Fruit fly (Drosophila melanogaster) whole organism, embryonic: Measurements from ENCODE around the gene CG9662.

Experiments
- ATbp ChIP-seq: fragments of 200-800 bp; sonication (Bioruptor generic); optimal IDR thresholded peaks from 2 replicates; lab custom pipeline; 2017; ENCODE audit warnings: missing biosample characterization, mild to moderate bottlenecking, missing genetic modification characterization, missing genetic modification reagents
- Atf3 ChIP-seq: fragments of 200-800 bp; sonication (Bioruptor generic); optimal IDR thresholded peaks from 3 replicates; lab custom pipeline; 2016; ENCODE audit warnings: missing biosample characterization, missing genetic modification characterization
- CG10267 ChIP-seq: fragments of 200-800 bp; sonication (Bioruptor generic); optimal IDR thresholded peaks from 2 replicates; lab custom pipeline; 2018; ENCODE audit warnings: missing biosample characterization, mild to moderate bottlenecking, missing genetic modification characterization, moderate library complexity
- CG10321 ChIP-seq: fragments of 200-800 bp; sonication (Bioruptor generic); IDR thresholded peaks from 2 replicates; pipeline ENCODE4 v1.3.6; 2022; ENCODE audit warnings: missing biosample characterization, missing genetic modification characterization
- CG12769 ChIP-seq: fragments of 200-800 bp; sonication (Bioruptor generic); optimal IDR thresholded peaks from 2 replicates; lab custom pipeline; 2019; ENCODE audit warnings: missing biosample characterization, mild to moderate bottlenecking, missing genetic modification characterization, moderate library complexity
- CG12942 ChIP-seq: fragments of 200-800 bp; sonication (Bioruptor generic); optimal IDR thresholded peaks from 3 replicates; lab custom pipeline; 2016; ENCODE audit warnings: missing biosample characterization, missing genetic modification characterization
- CG14441 ChIP-seq: fragments of 200-800 bp; sonication (Bioruptor generic); IDR thresholded peaks from 2 replicates; pipeline ENCODE4 v1.3.6; 2022; ENCODE audit warnings: missing biosample characterization, missing genetic modification characterization
- CG14965 ChIP-seq: fragments of 200-800 bp; sonication (Bioruptor generic); optimal IDR thresholded peaks from 2 replicates; lab custom pipeline; 2016; ENCODE audit warnings: missing biosample characterization, missing genetic modification characterization, borderline replicate concordance
- CG15269 ChIP-seq: fragments of 200-800 bp; sonication (Bioruptor generic); optimal IDR thresholded peaks from 2 replicates; lab custom pipeline; 2018; ENCODE audit warnings: missing biosample characterization, mild to moderate bottlenecking, missing genetic modification characterization, moderate library complexity
- CG17359 ChIP-seq: fragments of 200-800 bp; sonication (Bioruptor generic); optimal IDR thresholded peaks from 3 replicates; lab custom pipeline; 2018; ENCODE audit warnings: missing biosample characterization, mild to moderate bottlenecking, missing genetic modification characterization, moderate library complexity
- CG17361 ChIP-seq: fragments of 200-800 bp; sonication (Bioruptor generic); IDR thresholded peaks from 3 replicates; pipeline ENCODE4 v1.3.6; 2022; ENCODE audit warnings: missing biosample characterization, missing genetic modification characterization
- CG4360 ChIP-seq: fragments of 200-800 bp; sonication (Bioruptor generic); IDR thresholded peaks from 2 replicates; pipeline ENCODE4 v1.3.6; 2022; ENCODE audit warnings: missing biosample characterization, missing genetic modification characterization
- CG6272 ChIP-seq: fragments of 200-800 bp; sonication (Bioruptor generic); IDR thresholded peaks from 2 replicates; pipeline ENCODE4 v1.3.6; 2022; ENCODE audit warnings: missing biosample characterization, missing genetic modification characterization
- CG7963 ChIP-seq: fragments of 200-800 bp; sonication (Bioruptor generic); IDR thresholded peaks from 3 replicates; pipeline ENCODE4 v1.3.6; 2022; ENCODE audit warnings: missing biosample characterization, missing genetic modification characterization; ENCODE audit not compliant: partially characterized antibody
- CG8089 ChIP-seq: fragments of 200-800 bp; sonication (Bioruptor generic); optimal IDR thresholded peaks from 3 replicates; lab custom pipeline; 2016; ENCODE audit warnings: missing biosample characterization, missing genetic modification characterization
- CG9215 ChIP-seq: fragments of 200-800 bp; sonication (Bioruptor generic); IDR thresholded peaks from 2 replicates; pipeline ENCODE4 v1.3.6; 2022; ENCODE audit warnings: missing biosample characterization, missing genetic modification characterization
- CkIIα-i1 ChIP-seq: fragments of 200-800 bp; sonication (Bioruptor generic); IDR thresholded peaks from 2 replicates; pipeline ENCODE4 v1.3.6; 2022; ENCODE audit warnings: missing biosample characterization, missing genetic modification characterization
- D19A ChIP-seq: fragments of 200-800 bp; optimal IDR thresholded peaks from 3 replicates; lab custom pipeline; 2019; ENCODE audit warnings: missing biosample characterization, mild to moderate bottlenecking, missing genetic modification characterization, moderate library complexity
- Drgx ChIP-seq: fragments of 200-800 bp; sonication (Bioruptor generic); IDR thresholded peaks from 2 replicates; pipeline ENCODE4 v1.3.6; 2022; ENCODE audit warnings: missing biosample characterization, missing genetic modification characterization
- E2f2 ChIP-seq: fragments of 200-800 bp; sonication (Bioruptor generic); IDR thresholded peaks from 2 replicates; pipeline ENCODE4 v1.3.6; 2022; ENCODE audit warnings: missing biosample characterization, missing genetic modification characterization
- Eip74EF ChIP-seq, 2 experiments: fragments of 200-800 bp in 1 of 2; fragments of >200 bp in 1 of 2; sonication (Bioruptor generic) in 1 of 2; optimal IDR thresholded peaks; 2 replicates each; lab custom pipeline; 2017 to 2019; ENCODE audit warnings: missing biosample characterization in 2 of 2, missing genetic modification characterization in 2 of 2, mild to moderate bottlenecking in 1 of 2, moderate library complexity in 1 of 2
- Fer2 ChIP-seq: fragments of 200-800 bp; sonication (Bioruptor generic); optimal IDR thresholded peaks from 2 replicates; lab custom pipeline; 2018; ENCODE audit warnings: missing biosample characterization, mild to moderate bottlenecking, missing genetic modification characterization, moderate library complexity
- H15 ChIP-seq: fragments of 200-800 bp; sonication (Bioruptor generic); IDR thresholded peaks from 3 replicates; pipeline ENCODE4 v1.3.6; 2022; ENCODE audit warnings: missing biosample characterization, missing genetic modification characterization
- HLH54F ChIP-seq: fragments of 200-800 bp; sonication (Bioruptor generic); optimal IDR thresholded peaks from 3 replicates; lab custom pipeline; 2016; ENCODE audit warnings: missing biosample characterization, missing genetic modification characterization
- HmgZ ChIP-seq: fragments of 200-800 bp; sonication (Bioruptor generic); optimal IDR thresholded peaks from 2 replicates; lab custom pipeline; 2018; ENCODE audit warnings: missing biosample characterization, mild to moderate bottlenecking, missing genetic modification characterization
- Med ChIP-seq: fragments of 200-800 bp; sonication (Bioruptor generic); peaks from one replicate; lab custom pipeline; 2016; ENCODE audit warnings: missing biosample characterization, missing genetic modification characterization, mild to moderate bottlenecking, inconsistent platforms, moderate library complexity
- NFAT ChIP-seq: fragments of 200-800 bp; sonication (Bioruptor generic); IDR thresholded peaks from 2 replicates; pipeline ENCODE4 v1.3.6; 2022; ENCODE audit warnings: missing biosample characterization, missing genetic modification characterization
- Ravus ChIP-seq: fragments of 200-800 bp; sonication (Bioruptor generic); IDR thresholded peaks from 2 replicates; pipeline ENCODE4 v1.3.6; 2022; ENCODE audit warnings: missing biosample characterization, missing genetic modification characterization
- Six4 ChIP-seq: fragments of 200-800 bp; sonication (Bioruptor generic); optimal IDR thresholded peaks from 2 replicates; lab custom pipeline; 2016; ENCODE audit warnings: missing biosample characterization, missing genetic modification characterization
- Sox102F ChIP-seq: fragments of 200-800 bp; sonication (Bioruptor generic); optimal IDR thresholded peaks from 2 replicates; lab custom pipeline; 2018; ENCODE audit warnings: missing biosample characterization, mild to moderate bottlenecking, missing genetic modification characterization, moderate library complexity
- amos ChIP-seq: fragments of 200-800 bp; sonication (Bioruptor generic); IDR thresholded peaks from 2 replicates; pipeline ENCODE4 v1.3.6; 2022; ENCODE audit warnings: missing biosample characterization, missing genetic modification characterization; ENCODE audit not compliant: partially characterized antibody
- caup ChIP-seq: fragments of 200-800 bp; sonication (Bioruptor generic); optimal IDR thresholded peaks from 3 replicates; lab custom pipeline; 2017; ENCODE audit warnings: missing biosample characterization, mild to moderate bottlenecking, missing genetic modification characterization, moderate library complexity; ENCODE audit not compliant: severe bottlenecking
- crp ChIP-seq, 2 experiments: fragments of 200-800 bp; sonication (Bioruptor generic); optimal IDR thresholded peaks; 2 replicates in 1 of 2; 3 replicates in 1 of 2; lab custom pipeline; 2017; ENCODE audit warnings: missing biosample characterization in 2 of 2, missing genetic modification characterization in 2 of 2, mild to moderate bottlenecking in 1 of 2, moderate library complexity in 1 of 2
- danr ChIP-seq: fragments of 200-800 bp; sonication (Bioruptor generic); IDR thresholded peaks from 2 replicates; pipeline ENCODE4 v1.3.6; 2022; ENCODE audit warnings: missing biosample characterization, missing genetic modification characterization
- ftz-f1 ChIP-seq: fragments of 200-800 bp; sonication (Bioruptor generic); optimal IDR thresholded peaks from 2 replicates; lab custom pipeline; 2016; ENCODE audit warnings: missing biosample characterization, missing genetic modification characterization
- gro ChIP-seq: fragments of 200-800 bp; sonication (Bioruptor generic); optimal IDR thresholded peaks from 2 replicates; lab custom pipeline; 2016; ENCODE audit warnings: missing biosample characterization, missing genetic modification characterization
- ind ChIP-seq: fragments of 200-800 bp; sonication (Bioruptor generic); optimal IDR thresholded peaks from 3 replicates; lab custom pipeline; 2016; ENCODE audit warnings: missing biosample characterization, missing genetic modification characterization
- mam ChIP-seq: fragments of 200-800 bp; sonication (Bioruptor generic); optimal IDR thresholded peaks from 3 replicates; lab custom pipeline; 2016; ENCODE audit warnings: missing biosample characterization, missing genetic modification characterization
- nerfin-1 ChIP-seq: fragments of 200-800 bp; sonication (Bioruptor generic); optimal IDR thresholded peaks from 3 replicates; lab custom pipeline; 2019; ENCODE audit warnings: missing biosample characterization, mild to moderate bottlenecking, missing genetic modification characterization, moderate library complexity
- nmo ChIP-seq: fragments of 200-800 bp; sonication (Bioruptor generic); optimal IDR thresholded peaks from 2 replicates; lab custom pipeline; 2018; ENCODE audit warnings: missing biosample characterization, mild to moderate bottlenecking, missing genetic modification characterization, moderate library complexity
- nom ChIP-seq: fragments of 200-800 bp; sonication (Bioruptor generic); optimal IDR thresholded peaks from 2 replicates; lab custom pipeline; 2017; ENCODE audit warnings: missing biosample characterization, missing genetic modification characterization, mild to moderate bottlenecking, moderate library complexity, missing genetic modification reagents
- onecut ChIP-seq: fragments of 200-800 bp; sonication (Bioruptor generic); IDR thresholded peaks from 2 replicates; pipeline ENCODE4 v1.3.6; 2022; ENCODE audit warnings: missing biosample characterization, missing genetic modification characterization
- otp ChIP-seq: fragments of 200-800 bp; sonication (Bioruptor generic); IDR thresholded peaks from 3 replicates; pipeline ENCODE4, ENCODE4 v1.3.6; 2022; ENCODE audit warnings: missing biosample characterization, missing genetic modification characterization
- peb ChIP-seq: fragments of 200-800 bp; sonication (Bioruptor generic); IDR thresholded peaks from 2 replicates; pipeline ENCODE4 v1.3.6; 2022; ENCODE audit warnings: missing biosample characterization, missing genetic modification characterization
- pnt ChIP-seq: fragments of 200-800 bp; sonication (Bioruptor generic); optimal IDR thresholded peaks from 3 replicates; lab custom pipeline; 2016; ENCODE audit warnings: missing biosample characterization, missing genetic modification characterization
- rib ChIP-seq: fragments of 200-800 bp; sonication (Bioruptor generic); IDR thresholded peaks from 2 replicates; pipeline ENCODE4 v1.3.6; 2022; ENCODE audit warnings: missing biosample characterization, missing genetic modification characterization
- tin ChIP-seq: fragments of 200-800 bp; sonication (Bioruptor generic); optimal IDR thresholded peaks from 3 replicates; lab custom pipeline; 2016; ENCODE audit warnings: missing biosample characterization, missing genetic modification characterization
- twi ChIP-seq: fragments of 200-800 bp; optimal IDR thresholded peaks from 2 replicates; lab custom pipeline; 2019; ENCODE audit warnings: missing biosample characterization, mild to moderate bottlenecking, missing genetic modification characterization, moderate library complexity
- vfl ChIP-seq: fragments of 200-800 bp; sonication (Bioruptor generic); optimal IDR thresholded peaks from 2 replicates; lab custom pipeline; 2016; ENCODE audit warnings: missing biosample characterization, missing genetic modification characterization

The CG9662 gene

dm6 chr2L:3338566-3339215 is 37.8 kb downstream of the CG9662 start (continued):
- TF ChIP-seq ATbp (GFP tag; lab: Kevin White, UChicago) (peak; percentile 91), CG6272 (peak; percentile 78), gro (GFP tag; lab: Kevin White, UChicago) (no peak), CG7963 (no peak), CG10267 (tag; lab: Kevin White, UChicago) (peak; percentile 81), Drgx (GFP tag; lab: Robert Waterston, UW) (peak; percentile 87), CG4360 (GFP tag; lab: Robert Waterston, UW) (peak; percentile 54; the same call in 1 of the 2 replicates), danr (GFP tag; lab: Robert Waterston, UW) (peak; percentile 65), Atf3 (peak; percentile 91), CG12942 (GFP tag; lab: Kevin White, UChicago) (peak; percentile 74), CG9215 (0 out of 2 replicates have a peak, but pooled peaks have one; percentile 18), ind (GFP tag; lab: Kevin White, UChicago) (peak; percentile 78), Sox102F (GFP tag; lab: Kevin White, UChicago) (peak; percentile 93), Six4 (GFP tag; lab: Kevin White, UChicago) (peak; percentile 89), onecut (GFP tag; lab: Robert Waterston, UW) (peak; percentile 71), amos (GFP tag; lab: Robert Waterston, UW) (no peak), vfl (GFP tag; lab: Kevin White, UChicago) (no peak), CkIIα-i1 (GFP tag; lab: Robert Waterston, UW) (no peak), CG14965 (GFP tag; lab: Kevin White, UChicago) (peak; percentile 7), HmgZ (tag; lab: Kevin White, UChicago) (peak; percentile 9), rib (GFP tag; lab: Robert Waterston, UW) (no peak), CG10321 (GFP tag; lab: Robert Waterston, UW) (no peak), twi (tag; lab: Kevin White, UChicago) (peak; percentile 53), nmo (peak; percentile 89), NFAT (GFP tag; lab: Robert Waterston, UW) (no peak), mam (GFP tag; lab: Kevin White, UChicago) (peak; percentile 73), Ravus (GFP tag; lab: Robert Waterston, UW) (no peak), Fer2 (tag; lab: Kevin White, UChicago) (no peak), D19A (tag; lab: Kevin White, UChicago) (peak; percentile 73), Eip74EF (GFP tag; optimal IDR thresholded peaks at IDR 0.05; lab: Kevin White, UChicago) (no peak), E2f2 (peak; percentile 19; the same call in 1 of the 2 replicates), CG14441 (GFP tag; lab: Robert Waterston, UW) (0 out of 2 replicates have a peak, but pooled peaks have one; percentile 51), H15 (GFP tag; lab: Robert Waterston, UW) (peak; percentile 83; the same call in 2 of the 3 replicates), crp (GFP tag; optimal IDR thresholded peaks at IDR 0.05; lab: Kevin White, UChicago) (peak in 1 of 2 experiments; percentile 43), peb (GFP tag; lab: Robert Waterston, UW) (peak; percentile 80), otp (GFP tag; lab: Robert Waterston, UW) (peak; percentile 85), nerfin-1 (tag; lab: Kevin White, UChicago) (no peak), nom (GFP tag; lab: Kevin White, UChicago) (no peak), HLH54F (GFP tag; lab: Kevin White, UChicago) (peak; percentile 9), CG8089 (GFP tag; lab: Kevin White, UChicago) (peak; percentile 90), Med (GFP tag; lab: Kevin White, UChicago) (peak; percentile 95), CG17359 (tag; lab: Kevin White, UChicago) (peak; percentile 80), CG17361 (GFP tag; lab: Robert Waterston, UW) (peak; percentile 88; the same call in 2 of the 3 replicates), tin (GFP tag; lab: Kevin White, UChicago) (peak; percentile 85), caup (GFP tag; lab: Kevin White, UChicago) (no peak), ftz-f1 (GFP tag; lab: Kevin White, UChicago) (no peak), CG12769 (tag; lab: Kevin White, UChicago) (no peak), pnt (GFP tag; lab: Kevin White, UChicago) (peak; percentile 89), CG15269 (tag; lab: Kevin White, UChicago) (no peak)
